Worm (Caenorhabditis elegans): Measurements from ENCODE around the gene F53F1.3.

F53F1.3 gene

ce11 chrV:13409089-13409488, 1.0 kb downstream of the F53F1.3 start (continued):
- TF ChIP-seq unc-3 (GFP tag; conservative IDR thresholded peaks at IDR 0.05) (no peak), unc-3 (tag; optimal IDR thresholded peaks at IDR 0.05) (no peak), ceh-14 (tag; optimal IDR thresholded peaks at IDR 0.05) (peak; percentile 66), ceh-2 (tag; optimal IDR thresholded peaks at IDR 0.05) (peak; percentile 52), ceh-31 (tag; optimal IDR thresholded peaks at IDR 0.05) (peak; percentile 61), fkh-6 (tag; optimal IDR thresholded peaks at IDR 0.05) (no peak), hlh-8 (tag; optimal IDR thresholded peaks at IDR 0.05) (no peak), zip-5 (tag; optimal IDR thresholded peaks at IDR 0.05) (peak; percentile 11), hlh-13 (GFP tag; optimal IDR thresholded peaks at IDR 0.05) (no peak), elt-2 (tag; optimal IDR thresholded peaks at IDR 0.05) (no peak), npax-4 (tag; optimal IDR thresholded peaks at IDR 0.05) (no peak), ceh-6 (GFP tag; optimal IDR thresholded peaks at IDR 0.05) (no peak), che-1 (tag; optimal IDR thresholded peaks at IDR 0.05) (no peak)

- no peak for TF ChIP-seq zip-5 (tag; optimal IDR thresholded peaks at IDR 0.05)
- no peak for TF ChIP-seq ceh-18 (tag; optimal IDR thresholded peaks at IDR 0.05)
- TF ChIP-seq ceh-48 (tag; optimal IDR thresholded peaks at IDR 0.05) = no peak
- no peak for TF ChIP-seq ceh-14 (tag; optimal IDR thresholded peaks at IDR 0.05)
- TF ChIP-seq C08G9.2 (tag; optimal IDR thresholded peaks at IDR 0.05) = no peak
- no peak for TF ChIP-seq hlh-15 (tag; optimal IDR thresholded peaks at IDR 0.05)
- TF ChIP-seq sdc-2 (tag; optimal IDR thresholded peaks at IDR 0.05) = no peak
- TF ChIP-seq ttx-3 (tag; optimal IDR thresholded peaks at IDR 0.05) = no peak
- TF ChIP-seq dmd-4 (tag; optimal IDR thresholded peaks at IDR 0.05; ENCODE audit: borderline replicate concordance) = no peak
- TF ChIP-seq pat-9 (tag; optimal IDR thresholded peaks at IDR 0.05) = no peak
- no peak for TF ChIP-seq ceh-30 (tag; optimal IDR thresholded peaks at IDR 0.05)
- TF ChIP-seq F13H6.1 (tag; optimal IDR thresholded peaks at IDR 0.05) = no peak
Measured at ce11 chrV:13410688-13411087, 2.6 kb downstream of the F53F1.3 start, which contains the start of gene F53F1.4. TSS of gene F53F1.4 (plus strand) at chrV:13411077.

- TF ChIP-seq ceh-19 (GFP tag; optimal IDR thresholded peaks at IDR 0.05) (peak; percentile 17), fkh-6 (tag; optimal IDR thresholded peaks at IDR 0.05) (peak; percentile 5), hlh-13 (GFP tag; optimal IDR thresholded peaks at IDR 0.05) (no peak)
Measured at ce11 chrV:13411225-13411991, 3.4 kb downstream of the F53F1.3 start.

ce11 chrV:13411992-13412298, 3.9 kb downstream of the F53F1.3 start:
- no peak for TF ChIP-seq dmd-4 (tag; optimal IDR thresholded peaks at IDR 0.05; ENCODE audit: borderline replicate concordance)
- TF ChIP-seq Y22D7AL.16 (tag; optimal IDR thresholded peaks at IDR 0.05) = no peak
- no peak for TF ChIP-seq nfya-1 (tag; optimal IDR thresholded peaks at IDR 0.05)

ce11 chrV:13413301-13413700, 5.3 kb downstream of the F53F1.3 start:
- TF ChIP-seq ceh-2 (tag; optimal IDR thresholded peaks at IDR 0.05) (no peak), fkh-6 (tag; optimal IDR thresholded peaks at IDR 0.05) (no peak), pha-2 (tag; optimal IDR thresholded peaks at IDR 0.05) (no peak), syd-9 (tag; optimal IDR thresholded peaks at IDR 0.05) (no peak), mec-3 (tag; optimal IDR thresholded peaks at IDR 0.05; ENCODE audit: borderline replicate concordance) (no peak), nfya-1 (tag; optimal IDR thresholded peaks at IDR 0.05) (no peak), pqm-1 (tag; optimal IDR thresholded peaks at IDR 0.05) (no peak), ceh-34 (tag; optimal IDR thresholded peaks at IDR 0.05) (no peak), ceh-45 (GFP tag; IDR thresholded peaks at IDR 0.05) (no peak), ceh-9 (tag; optimal IDR thresholded peaks at IDR 0.05) (no peak), gmeb-2 (tag; optimal IDR thresholded peaks at IDR 0.05) (no peak), hlh-30 (tag; optimal IDR thresholded peaks at IDR 0.05; ENCODE audit: insufficient read depth) (no peak)
